Fruit fly (Drosophila melanogaster): ENCODE data around the gene CG14989.

CG14989 gene

DNA sequence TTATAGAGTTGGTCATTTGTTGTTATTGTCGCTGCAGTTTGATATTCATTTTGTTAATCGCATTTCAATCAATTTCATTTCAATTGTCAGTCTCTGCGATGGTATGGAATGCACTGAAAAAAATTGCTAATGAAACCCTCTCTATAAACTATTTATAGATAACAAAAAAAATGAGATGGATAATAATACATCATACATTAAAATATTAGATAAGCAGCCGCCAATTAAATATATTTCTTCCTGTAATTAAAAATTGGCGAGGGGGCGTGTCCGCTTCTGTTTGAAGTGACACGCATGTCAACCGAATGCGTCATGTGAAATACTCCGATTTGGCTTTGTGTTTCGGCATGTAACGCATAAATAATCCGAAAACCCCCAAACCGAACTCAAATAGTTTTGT is 42.9 kb upstream of the CG14989 start (continued):
- TF ChIP-seq caup (GFP tag; optimal IDR thresholded peaks at IDR 0.05; ENCODE audit: severe bottlenecking): no peak
- peak; percentile 48; the same call in 1 of the 3 replicates for TF ChIP-seq ase (GFP tag; IDR thresholded peaks at IDR 0.05)
- no peak for TF ChIP-seq Xbp1 (GFP tag; optimal IDR thresholded peaks at IDR 0.05)
- TF ChIP-seq CG31441 (GFP tag; IDR thresholded peaks at IDR 0.05): peak; percentile 17; the same call in 1 of the 2 replicates
- peak; percentile 36; the same call in 1 of the 2 replicates for TF ChIP-seq Ptx1 (GFP tag; IDR thresholded peaks at IDR 0.05)
- TF ChIP-seq pzg (GFP tag; optimal IDR thresholded peaks at IDR 0.05): no peak
- no peak for TF ChIP-seq CG18011 (GFP tag; optimal IDR thresholded peaks at IDR 0.05)
- TF ChIP-seq Six4 (GFP tag; optimal IDR thresholded peaks at IDR 0.05): no peak
- no peak for TF ChIP-seq CG9932 (GFP tag; IDR thresholded peaks at IDR 0.05)
- no peak for TF ChIP-seq gcm2 (GFP tag; optimal IDR thresholded peaks at IDR 0.05)
- no peak for TF ChIP-seq HLHmδ (GFP tag; optimal IDR thresholded peaks at IDR 0.05)
- no peak for TF ChIP-seq Vsx1 (GFP tag; optimal IDR thresholded peaks at IDR 0.05)
- TF ChIP-seq Ravus (GFP tag; IDR thresholded peaks at IDR 0.05): no peak
- peak; percentile 52 for TF ChIP-seq CG11504 (tag; optimal IDR thresholded peaks at IDR 0.05)
- no peak for TF ChIP-seq tll (GFP tag; optimal IDR thresholded peaks at IDR 0.05)
- no peak for TF ChIP-seq CG30020 (tag; optimal IDR thresholded peaks at IDR 0.05)
- no peak for TF ChIP-seq chif (GFP tag; optimal IDR thresholded peaks at IDR 0.05)
- no peak for TF ChIP-seq Gsc (GFP tag; IDR thresholded peaks at IDR 0.05)
- no peak for TF ChIP-seq nom (GFP tag; optimal IDR thresholded peaks at IDR 0.05)
- TF ChIP-seq amos (GFP tag; IDR thresholded peaks at IDR 0.05; ENCODE audit: partially characterized antibody): no peak
- TF ChIP-seq Optix (GFP tag; IDR thresholded peaks at IDR 0.05): no peak
- no peak for TF ChIP-seq CG4617 (GFP tag; optimal IDR thresholded peaks at IDR 0.05; ENCODE audit: borderline replicate concordance)
- no peak for TF ChIP-seq Atf6 (GFP tag; IDR thresholded peaks at IDR 0.05)
- TF ChIP-seq ERR (GFP tag; optimal IDR thresholded peaks at IDR 0.05): no peak
- no peak for TF ChIP-seq CG8359 (GFP tag; optimal IDR thresholded peaks at IDR 0.05; ENCODE audit: borderline replicate concordance)
- TF ChIP-seq Atf-2 (GFP tag; optimal IDR thresholded peaks at IDR 0.05): no peak
- TF ChIP-seq dysf (GFP tag; IDR thresholded peaks at IDR 0.05): no peak
- no peak for TF ChIP-seq corto (GFP tag; optimal IDR thresholded peaks at IDR 0.05)
- TF ChIP-seq CG11247 (GFP tag; IDR thresholded peaks at IDR 0.05): no peak
- no peak for TF ChIP-seq CG3726 (GFP tag; IDR thresholded peaks at IDR 0.05)
- no peak for TF ChIP-seq CG6791 (GFP tag; IDR thresholded peaks at IDR 0.05; ENCODE audit: partially characterized antibody)
- TF ChIP-seq CG4328 (GFP tag; optimal IDR thresholded peaks at IDR 0.05): no peak
- no peak for TF ChIP-seq Dip2 (GFP tag; IDR thresholded peaks at IDR 0.05)
- TF ChIP-seq fd3F (GFP tag; optimal IDR thresholded peaks at IDR 0.05): no peak
- TF ChIP-seq CG1603 (tag; optimal IDR thresholded peaks at IDR 0.05): no peak
- TF ChIP-seq CG7745 (tag; optimal IDR thresholded peaks at IDR 0.05): no peak
- TF ChIP-seq CG6175 (GFP tag; IDR thresholded peaks at IDR 0.05): no peak
- TF ChIP-seq ken (GFP tag; IDR thresholded peaks at IDR 0.05): no peak
- no peak for TF ChIP-seq CTCF (GFP tag; optimal IDR thresholded peaks at IDR 0.05)
- TF ChIP-seq CG13287 (GFP tag; IDR thresholded peaks at IDR 0.05; ENCODE audit: partially characterized antibody): no peak
- TF ChIP-seq gsb-n (tag; optimal IDR thresholded peaks at IDR 0.05): no peak
- no peak for TF ChIP-seq Hmx (GFP tag; optimal IDR thresholded peaks at IDR 0.05)
- no peak for TF ChIP-seq Sox100B (GFP tag; optimal IDR thresholded peaks at IDR 0.05)
- no peak for TF ChIP-seq Hr78 (GFP tag; optimal IDR thresholded peaks at IDR 0.05)
- TF ChIP-seq CG32772 (GFP tag; IDR thresholded peaks at IDR 0.05): no peak
- no peak for TF ChIP-seq dimm (GFP tag; IDR thresholded peaks at IDR 0.05)
- TF ChIP-seq Neu2 (GFP tag; optimal IDR thresholded peaks at IDR 0.05; ENCODE audit: borderline replicate concordance): no peak
- TF ChIP-seq Nf-YB (GFP tag; optimal IDR thresholded peaks at IDR 0.05): no peak
- no peak for TF ChIP-seq Aef1 (GFP tag; IDR thresholded peaks at IDR 0.05)
- no peak for TF ChIP-seq Pdp1 (GFP tag; optimal IDR thresholded peaks at IDR 0.05)
- no peak for TF ChIP-seq slou (GFP tag; optimal IDR thresholded peaks at IDR 0.05)

Measured in whole organism, embryonic.